Worm (Caenorhabditis elegans): ENCODE results near the gene C09H10.9.

DNA sequence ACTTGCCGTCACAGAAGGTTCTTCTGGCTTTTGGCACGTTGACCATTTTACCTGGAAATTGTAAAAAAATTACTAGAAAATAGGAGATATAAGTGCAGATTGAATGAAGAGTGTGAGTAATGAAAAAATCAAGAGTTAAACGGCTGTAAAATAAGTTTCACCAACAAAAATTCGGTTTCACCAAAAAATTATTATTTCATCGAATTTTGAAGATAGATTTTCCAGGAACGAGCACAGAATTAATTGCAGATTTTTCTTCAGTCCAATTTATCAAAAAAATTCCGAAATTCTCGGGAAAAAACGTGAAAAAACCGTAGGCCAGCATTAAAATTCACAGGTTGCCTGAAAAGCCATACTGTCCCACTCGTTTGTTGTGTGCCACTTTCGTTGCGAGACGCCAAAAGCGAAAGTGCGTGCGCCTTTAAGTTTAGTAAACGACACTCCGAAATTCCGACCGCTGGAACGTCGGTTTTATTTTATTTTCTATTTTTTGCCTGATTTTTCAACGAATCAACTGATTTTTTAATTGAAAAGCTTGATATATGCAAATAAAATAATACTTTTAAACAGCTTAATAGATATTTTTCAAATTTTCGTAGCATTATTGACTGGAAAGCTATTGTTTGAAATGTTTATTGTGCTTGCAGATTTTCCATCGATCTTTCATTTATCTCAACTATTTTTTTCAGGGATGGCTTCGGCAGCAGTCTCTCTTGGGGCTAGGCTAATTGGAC is 6.9 kb upstream of the C09H10.9 start, which contains the start of the genes rpl-36.A and nuo-1:
- TF ChIP-seq nfyb-1 (GFP tag; IDR thresholded peaks at IDR 0.05) (0 out of 2 replicates have a peak, but pooled peaks have one; percentile 10), hmg-20 (GFP tag; IDR thresholded peaks at IDR 0.05) (no peak), ztf-6 (GFP tag; IDR thresholded peaks at IDR 0.05) (no peak), hrde-1 (tag; optimal IDR thresholded peaks at IDR 0.05; ENCODE audit: borderline replicate concordance) (no peak), ztf-18 (tag; optimal IDR thresholded peaks at IDR 0.05) (peak; percentile 32), ztf-25 (GFP tag; IDR thresholded peaks at IDR 0.05) (no peak)
